Worm (Caenorhabditis elegans): Measurements from ENCODE around the gene cyn-11.

ce11 chrII:8721955-8722524 is 6.0 kb upstream of the cyn-11 start, which contains the start of gene trcs-2:
- TF ChIP-seq ama-1 (optimal IDR thresholded peaks at IDR 0.05): no peak
- no peak for TF ChIP-seq flt-1 (GFP tag; IDR thresholded peaks at IDR 0.05)
- no peak for TF ChIP-seq tbx-11 (GFP tag; IDR thresholded peaks at IDR 0.05)
- TF ChIP-seq aly-1 (tag; optimal IDR thresholded peaks at IDR 0.05): no peak
- no peak for TF ChIP-seq sea-1 (GFP tag; conservative IDR thresholded peaks at IDR 0.05)
